Worm (Caenorhabditis elegans) whole organism, L4 larva: ENCODE data around the gene Y102A11A.5.

ENCODE experiments used
- nhr-28 ChIP-seq: fragments of 150-350 bp; optimal IDR thresholded peaks from 2 replicates; lab custom pipeline; 2014; ENCODE audit warnings: missing biosample characterization, missing genetic modification characterization
- ztf-11 ChIP-seq: fragments of 150-350 bp; optimal IDR thresholded peaks from 2 replicates; lab custom pipeline; 2014; ENCODE audit warnings: missing biosample characterization, missing genetic modification characterization

ce11 chrX:1981654-1982053, 49.7 kb downstream of the Y102A11A.5 start:
- TF ChIP-seq ztf-11 (tag; lab: Kevin White, UChicago) (no peak), nhr-28 (no peak)
